Worm (Caenorhabditis elegans) whole organism, mixed stage, embryonic: ENCODE results near the gene F42A9.6.

Experiments used
- M03D4.4 ChIP-seq: sonication (generic microtip); optimal IDR thresholded peaks from 2 replicates; lab custom pipeline; 2017; ENCODE audit warnings: mild to moderate bottlenecking, missing genetic modification characterization, missing compliant biosample characterization
- bed-3 ChIP-seq: fragments of 200-800 bp; sonication (Bioruptor generic); optimal IDR thresholded peaks from 3 replicates; lab custom pipeline; 2018; ENCODE audit warnings: mild to moderate bottlenecking, missing genetic modification characterization, moderate library complexity, missing compliant biosample characterization
- blmp-1 ChIP-seq: fragments of 150-350 bp; optimal IDR thresholded peaks from 2 replicates; lab custom pipeline; 2014; ENCODE audit warnings: missing biosample characterization, missing genetic modification characterization
- ceh-39 ChIP-seq: fragments of 150-350 bp; optimal IDR thresholded peaks from 2 replicates; lab custom pipeline; 2014; ENCODE audit warnings: missing biosample characterization, missing genetic modification characterization
- ceh-43 ChIP-seq: fragments of 200-800 bp; sonication (Bioruptor generic); optimal IDR thresholded peaks from 2 replicates; lab custom pipeline; 2018; ENCODE audit warnings: mild to moderate bottlenecking, missing genetic modification characterization, moderate library complexity, missing compliant biosample characterization
- ces-1 ChIP-seq: fragments of 150-350 bp; optimal IDR thresholded peaks from 2 replicates; lab custom pipeline; 2014; ENCODE audit warnings: missing biosample characterization, missing genetic modification reagents, missing genetic modification characterization
- cnd-1 ChIP-seq: fragments of 200-800 bp; sonication (Bioruptor generic); optimal IDR thresholded peaks from 2 replicates; lab custom pipeline; 2018; ENCODE audit warnings: mild to moderate bottlenecking, missing genetic modification characterization, missing compliant biosample characterization
- drap-1 ChIP-seq: fragments of 200-800 bp; sonication (Bioruptor generic); optimal IDR thresholded peaks from 3 replicates; lab custom pipeline; 2018; ENCODE audit warnings: mild to moderate bottlenecking, missing genetic modification characterization, missing compliant biosample characterization
- elt-1 ChIP-seq: sonication (generic microtip); optimal IDR thresholded peaks from 2 replicates; lab custom pipeline; 2017; ENCODE audit warnings: missing genetic modification characterization, mild to moderate bottlenecking, missing compliant biosample characterization, antibody characterized with exemption, moderate library complexity, borderline replicate concordance; ENCODE audit not compliant: insufficient read depth
- elt-3 ChIP-seq: fragments of 150-350 bp; optimal IDR thresholded peaks from 2 replicates; lab custom pipeline; 2014; ENCODE audit warnings: missing biosample characterization, missing genetic modification characterization
- flh-1 ChIP-seq: fragments of 200-800 bp; sonication (Bioruptor generic); optimal IDR thresholded peaks from 2 replicates; lab custom pipeline; 2018; ENCODE audit warnings: mild to moderate bottlenecking, missing genetic modification characterization, moderate library complexity, missing compliant biosample characterization
- ham-2 ChIP-seq: fragments of 200-800 bp; sonication (Bioruptor generic); optimal IDR thresholded peaks from 2 replicates; lab custom pipeline; 2018; ENCODE audit warnings: mild to moderate bottlenecking, missing genetic modification characterization, missing compliant biosample characterization
- lin-32 ChIP-seq: fragments of 200-800 bp; sonication (Bioruptor generic); optimal IDR thresholded peaks from 2 replicates; lab custom pipeline; 2018; ENCODE audit warnings: mild to moderate bottlenecking, missing genetic modification characterization, missing compliant biosample characterization
- mab-5 ChIP-seq: fragments of 150-350 bp; optimal IDR thresholded peaks from 2 replicates; lab custom pipeline; 2014; ENCODE audit warnings: missing biosample characterization, missing genetic modification characterization
- mep-1 ChIP-seq: fragments of 150-350 bp; optimal IDR thresholded peaks from 2 replicates; lab custom pipeline; 2017; ENCODE audit warnings: missing biosample characterization, missing genetic modification reagents, missing genetic modification characterization, inconsistent platforms
- mls-2 ChIP-seq: sonication (generic microtip); optimal IDR thresholded peaks from 2 replicates; lab custom pipeline; 2016; ENCODE audit warnings: mild to moderate bottlenecking, missing genetic modification characterization, moderate library complexity, missing compliant biosample characterization
- nhr-12 ChIP-seq: fragments of 150-350 bp; optimal IDR thresholded peaks from 2 replicates; lab custom pipeline; 2014; ENCODE audit warnings: missing biosample characterization, missing genetic modification characterization
- nhr-2 ChIP-seq: fragments of 150-350 bp; optimal IDR thresholded peaks from 2 replicates; lab custom pipeline; 2014; ENCODE audit warnings: missing biosample characterization, missing genetic modification characterization
- nhr-237 ChIP-seq: fragments of 150-350 bp; optimal IDR thresholded peaks from 2 replicates; lab custom pipeline; 2014; ENCODE audit warnings: missing biosample characterization, missing genetic modification characterization
- nhr-28 ChIP-seq: fragments of 150-350 bp; optimal IDR thresholded peaks from 2 replicates; lab custom pipeline; 2014; ENCODE audit warnings: missing biosample characterization, missing genetic modification characterization
- nhr-76 ChIP-seq: sonication (generic microtip); optimal IDR thresholded peaks from 2 replicates; lab custom pipeline; 2017; ENCODE audit warnings: missing biosample characterization, missing genetic modification characterization
- pha-4 ChIP-seq: fragments of 150-350 bp; optimal IDR thresholded peaks from 2 replicates; lab custom pipeline; 2018; ENCODE audit warnings: missing biosample characterization, missing genetic modification reagents, missing genetic modification characterization
- sem-2 ChIP-seq: fragments of 200-800 bp; sonication (Bioruptor generic); optimal IDR thresholded peaks from 2 replicates; lab custom pipeline; 2018; ENCODE audit warnings: mild to moderate bottlenecking, missing genetic modification characterization, missing compliant biosample characterization
- snpc-4 ChIP-seq: fragments of 150-350 bp; optimal IDR thresholded peaks from 2 replicates; lab custom pipeline; 2014; ENCODE audit warnings: missing biosample characterization, missing genetic modification characterization
- sptf-1 ChIP-seq: sonication (generic microtip); optimal IDR thresholded peaks from 2 replicates; lab custom pipeline; 2017; ENCODE audit warnings: mild to moderate bottlenecking, missing genetic modification characterization, moderate library complexity, missing compliant biosample characterization
- tbx-8 ChIP-seq: fragments of 200-800 bp; sonication (Bioruptor generic); optimal IDR thresholded peaks from 2 replicates; lab custom pipeline; 2018; ENCODE audit warnings: mild to moderate bottlenecking, missing genetic modification characterization, moderate library complexity, missing compliant biosample characterization
- unc-120 ChIP-seq: sonication (generic microtip); optimal IDR thresholded peaks from 2 replicates; lab custom pipeline; 2017; ENCODE audit warnings: missing genetic modification characterization, missing compliant biosample characterization; ENCODE audit not compliant: poor library complexity, severe bottlenecking
- unc-39 ChIP-seq: fragments of 150-350 bp; optimal IDR thresholded peaks from 2 replicates; lab custom pipeline; 2014; ENCODE audit warnings: missing biosample characterization, missing genetic modification characterization
- unc-62 ChIP-seq: fragments of 150-350 bp; optimal IDR thresholded peaks from 2 replicates; lab custom pipeline; 2014; ENCODE audit warnings: missing biosample characterization, missing genetic modification reagents, missing genetic modification characterization
- zip-8 ChIP-seq: fragments of 150-350 bp; optimal IDR thresholded peaks from 2 replicates; lab custom pipeline; 2014; ENCODE audit warnings: missing biosample characterization, missing genetic modification characterization

F42A9.6 gene

DNA sequence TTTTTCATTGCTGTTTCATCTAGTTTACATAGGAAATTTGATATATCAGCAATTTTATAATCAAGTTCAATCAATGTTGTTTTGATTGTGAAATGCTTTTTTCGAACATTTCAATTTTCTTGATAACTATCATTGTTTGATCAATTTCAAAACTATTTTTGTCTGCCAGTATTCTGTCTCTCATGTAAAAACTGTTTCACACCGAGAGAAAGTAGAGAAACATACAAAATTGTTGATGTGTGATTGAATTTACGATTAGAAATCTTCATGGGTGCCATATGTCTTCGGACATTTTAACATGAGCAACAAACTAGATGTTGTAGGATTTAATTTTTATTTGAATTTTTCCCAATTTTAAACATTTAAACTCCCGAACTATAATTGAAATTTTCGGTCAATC is 41.7 kb downstream of the F42A9.6 start, which contains the start of gene C49C8.2:
Gene C49C8.2 (plus strand): TSS at position 393 of the 400 bp plus-strand sequence.
- TF ChIP-seq sem-2 (GFP tag; lab: Kevin White, UChicago) (no peak), M03D4.4 (no peak), unc-120 (tag; lab: Kevin White, UChicago) (no peak), bed-3 (GFP tag; lab: Kevin White, UChicago) (no peak), snpc-4 (tag; lab: Kevin White, UChicago) (no peak), zip-8 (no peak), ceh-43 (GFP tag; lab: Kevin White, UChicago) (no peak), nhr-28 (tag; lab: Kevin White, UChicago) (no peak), ces-1 (no peak), drap-1 (GFP tag; lab: Kevin White, UChicago) (no peak), cnd-1 (tag; lab: Kevin White, UChicago) (no peak), nhr-237 (no peak), mls-2 (tag; lab: Kevin White, UChicago) (no peak), sptf-1 (tag; lab: Kevin White, UChicago) (no peak), mab-5 (tag; lab: Kevin White, UChicago) (no peak), elt-3 (tag; lab: Kevin White, UChicago) (no peak), pha-4 (tag; lab: Kevin White, UChicago) (no peak), lin-32 (GFP tag; lab: Kevin White, UChicago) (no peak), blmp-1 (no peak), elt-1 (tag; lab: Kevin White, UChicago) (no peak)

DNA sequence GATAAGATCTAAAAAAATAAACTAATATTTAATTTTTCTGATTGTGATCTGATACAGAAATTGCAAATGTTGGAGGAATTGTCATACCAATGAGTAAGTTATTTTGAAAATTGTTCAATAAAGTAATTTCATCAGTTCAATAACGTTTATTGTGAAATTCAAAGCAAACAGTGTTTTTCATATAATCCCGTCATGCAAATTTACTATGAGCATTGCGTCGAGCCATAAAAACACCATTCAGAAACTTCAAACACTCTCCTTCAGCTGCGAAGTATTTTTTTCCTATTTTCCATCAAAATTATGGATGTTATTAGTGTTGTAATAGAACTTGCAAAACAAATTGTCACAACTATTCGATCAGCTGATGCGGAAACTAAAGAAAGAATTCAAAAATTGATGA is 42.8 kb downstream of the F42A9.6 start, which contains the start of gene C49C8.8:
Gene C49C8.8 (plus strand): TSS at position 301 of the 400 bp plus-strand sequence.
- TF ChIP-seq tbx-8 (GFP tag; lab: Kevin White, UChicago), result no peak
- TF ChIP-seq unc-62 (GFP tag; lab: Kevin White, UChicago), result no peak
- TF ChIP-seq unc-120 (tag; lab: Kevin White, UChicago), result no peak
- TF ChIP-seq mls-2 (tag; lab: Kevin White, UChicago), result no peak
- no peak for TF ChIP-seq sem-2 (GFP tag; lab: Kevin White, UChicago)
- no peak for TF ChIP-seq ham-2 (GFP tag; lab: Kevin White, UChicago)
- no peak for TF ChIP-seq nhr-28 (tag; lab: Kevin White, UChicago)
- TF ChIP-seq nhr-2 (tag; lab: Kevin White, UChicago), result no peak
- TF ChIP-seq nhr-12 (tag; lab: Kevin White, UChicago), result no peak
- TF ChIP-seq zip-8, result no peak
- no peak for TF ChIP-seq ces-1
- TF ChIP-seq unc-39, result no peak
- no peak for TF ChIP-seq drap-1 (GFP tag; lab: Kevin White, UChicago)
- no peak for TF ChIP-seq M03D4.4
- no peak for TF ChIP-seq mab-5 (tag; lab: Kevin White, UChicago)
- TF ChIP-seq, all 35 proteins: peak for 0

DNA sequence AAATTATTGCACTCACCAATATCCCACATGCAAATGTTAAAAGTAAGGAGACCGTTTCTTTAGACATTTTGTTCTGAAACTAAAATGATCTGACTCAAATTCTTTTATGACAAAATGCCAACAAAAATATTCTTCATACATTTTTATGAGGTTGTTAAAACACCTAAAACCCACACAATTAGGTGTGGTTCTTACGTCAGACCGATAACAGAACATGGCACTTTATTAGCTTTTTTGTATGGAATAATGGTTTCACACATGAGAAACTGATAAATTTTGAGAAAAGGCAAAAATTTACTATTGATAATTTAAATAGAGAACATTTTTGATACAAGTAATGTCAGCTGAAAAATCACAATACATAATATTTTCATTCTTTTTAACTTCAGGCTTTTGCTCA is 44.6 kb downstream of the F42A9.6 start, which contains the start of gene C49C8.5:
Gene C49C8.5 (minus strand): TSS at position 73 of the 400 bp plus-strand sequence.
- TF ChIP-seq mab-5 (tag; lab: Kevin White, UChicago) (no peak), zip-8 (no peak), pha-4 (tag; lab: Kevin White, UChicago) (no peak), M03D4.4 (no peak), flh-1 (no peak), ceh-39 (no peak), bed-3 (GFP tag; lab: Kevin White, UChicago) (no peak), snpc-4 (tag; lab: Kevin White, UChicago) (no peak)
- TF ChIP-seq, all 35 proteins: peak for 0

DNA sequence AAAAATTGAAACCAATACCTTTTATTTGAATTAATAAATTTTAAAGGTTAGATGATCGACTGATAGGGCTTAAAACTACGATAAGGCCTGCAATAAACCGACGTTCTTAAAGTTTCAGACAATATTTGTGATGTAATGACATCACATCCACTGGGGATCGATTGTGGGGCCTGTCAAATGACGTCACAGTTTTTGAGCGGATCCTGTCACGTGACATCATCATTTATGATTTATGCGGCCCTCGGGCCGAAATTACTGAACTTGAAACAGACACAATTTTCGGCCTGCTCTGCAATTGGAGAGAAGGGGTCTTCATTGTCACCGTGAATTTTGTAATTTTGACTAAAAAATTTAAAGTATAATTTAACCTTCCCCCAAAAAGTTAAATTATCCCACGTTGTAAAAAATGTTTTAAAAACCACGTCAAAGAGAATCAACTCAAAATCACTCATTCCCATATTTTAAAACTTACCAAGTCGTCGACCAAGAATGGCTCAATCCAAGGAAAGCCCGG is 45.1 kb downstream of the F42A9.6 start, which contains the start of gene C49C8.1:
Gene C49C8.1 (plus strand): TSS at position 464 of the 514 bp plus-strand sequence.
- TF ChIP-seq zip-8 (peak; percentile 92), nhr-76 (tag; lab: Kevin White, UChicago) (no peak)

DNA sequence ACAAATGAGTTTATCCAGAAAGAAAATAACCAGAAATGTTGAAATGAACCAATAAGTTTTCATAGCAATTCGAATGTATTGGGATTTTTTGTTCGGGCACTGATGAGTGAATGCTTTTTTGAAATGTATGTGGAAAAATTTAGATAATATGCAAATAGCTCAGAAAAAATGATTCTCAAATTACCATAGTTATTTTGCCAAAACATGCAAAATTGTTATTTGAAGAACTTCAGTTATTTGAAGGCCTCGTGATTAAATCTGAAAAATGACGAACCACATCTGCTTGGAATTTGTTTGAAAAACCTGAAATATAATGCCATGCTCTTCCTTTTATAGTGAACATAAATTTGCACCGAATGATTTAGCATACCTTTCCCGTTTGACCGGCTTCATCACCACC is 49.1 kb downstream of the F42A9.6 start, which contains the start of gene C49C8.6:
Gene C49C8.6 (minus strand): TSS at position 101 of the 400 bp plus-strand sequence.
- TF ChIP-seq cnd-1 (tag; lab: Kevin White, UChicago) (no peak), mep-1 (tag; lab: Kevin White, UChicago) (no peak), elt-1 (tag; lab: Kevin White, UChicago) (no peak), tbx-8 (GFP tag; lab: Kevin White, UChicago) (no peak), flh-1 (no peak), snpc-4 (tag; lab: Kevin White, UChicago) (no peak), sptf-1 (tag; lab: Kevin White, UChicago) (no peak), sem-2 (GFP tag; lab: Kevin White, UChicago) (no peak), zip-8 (no peak), ceh-39 (no peak)
- TF ChIP-seq, all 35 proteins: peak for 0
